Fruit fly (Drosophila melanogaster): ENCODE results near the gene CG45045.

DNA sequence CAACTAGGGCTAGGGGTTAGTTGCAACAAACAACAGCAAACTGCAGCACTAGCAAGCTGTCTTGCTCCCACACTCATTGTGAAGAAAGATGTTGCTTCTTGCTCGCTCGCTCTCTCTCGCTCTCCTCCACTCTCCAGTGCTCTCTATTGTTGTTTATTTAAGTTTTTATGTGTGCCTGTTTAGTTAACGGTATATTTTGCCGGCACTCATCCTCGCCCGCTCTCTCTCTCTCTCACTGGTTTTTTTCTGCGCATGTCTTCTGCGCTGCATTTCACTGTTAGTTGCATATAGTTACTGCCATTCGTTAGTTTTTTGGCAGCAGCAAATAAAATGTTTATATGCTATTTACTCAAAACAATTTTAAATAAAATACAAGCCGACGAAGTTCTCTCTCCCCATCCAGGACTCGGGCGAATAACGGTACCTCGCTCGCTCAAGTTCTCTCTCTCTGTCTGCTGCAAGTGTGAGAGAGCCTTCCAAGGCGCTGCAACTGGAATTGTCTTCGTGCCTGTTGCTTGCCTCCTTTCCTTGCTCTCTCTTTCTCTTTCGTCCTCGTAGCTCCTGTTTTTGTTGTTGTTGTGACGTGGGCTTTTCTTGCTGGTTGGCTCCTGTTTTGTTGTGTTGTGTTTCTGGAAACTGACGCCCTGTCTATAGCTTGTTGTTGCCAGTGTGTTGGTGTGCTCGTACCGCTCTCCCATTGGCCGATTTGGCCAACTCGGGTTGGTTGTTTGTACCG is 1.1 kb upstream of the CG45045 start:
- TF ChIP-seq Crg-1 (GFP tag; optimal IDR thresholded peaks at IDR 0.05) (no peak), tj (GFP tag; optimal IDR thresholded peaks at IDR 0.05) (no peak), CG7045 (GFP tag; optimal IDR thresholded peaks at IDR 0.05) (no peak), Hr96 (GFP tag; optimal IDR thresholded peaks at IDR 0.05) (no peak), CG14711 (tag; optimal IDR thresholded peaks at IDR 0.05) (no peak), CG12768 (GFP tag; optimal IDR thresholded peaks at IDR 0.05) (no peak), kay (GFP tag; ENCODE audit: borderline replicate concordance) (no peak), CG1620 (GFP tag; optimal IDR thresholded peaks at IDR 0.05) (no peak), CG11617 (GFP tag; optimal IDR thresholded peaks at IDR 0.05) (no peak), CG7101 (tag; optimal IDR thresholded peaks at IDR 0.05) (no peak)
